Worm (Caenorhabditis elegans) whole organism, midembryonic: ENCODE measurements around the gene srbc-1.

Source experiments
- T22C8.4 ChIP-seq: fragments of 200-800 bp; sonication (Bioruptor generic); IDR thresholded peaks from 2 replicates; pipeline ENCODE4 v1.3.6; 2022; ENCODE audit warnings: missing genetic modification characterization, missing compliant biosample characterization
- cog-1 ChIP-seq: sonication (generic microtip); optimal IDR thresholded peaks from 2 replicates; lab custom pipeline; 2016; ENCODE audit warnings: missing genetic modification characterization, missing compliant biosample characterization
- flt-1 ChIP-seq: fragments of 200-800 bp; sonication (Bioruptor generic); IDR thresholded peaks from 2 replicates; pipeline ENCODE4 v1.3.6; 2022; ENCODE audit warnings: missing genetic modification characterization, missing compliant biosample characterization
- klf-2 ChIP-seq: fragments of 200-800 bp; sonication (Bioruptor generic); conservative IDR thresholded peaks from 2 replicates; pipeline ENCODE4 v1.3.6; 2022; ENCODE audit warnings: missing genetic modification reagents, missing genetic modification characterization, missing compliant biosample characterization
- med-1 ChIP-seq: sonication (generic microtip); optimal IDR thresholded peaks from 2 replicates; lab custom pipeline; 2017; ENCODE audit warnings: missing genetic modification characterization, mild to moderate bottlenecking, missing compliant biosample characterization, antibody characterized with exemption, missing genetic modification reagents; ENCODE audit not compliant: insufficient read depth
- ref-1 ChIP-seq: fragments of 200-800 bp; sonication (Bioruptor generic); conservative IDR thresholded peaks from 2 replicates; pipeline ENCODE4 v1.3.6; 2022; ENCODE audit warnings: missing genetic modification reagents, missing genetic modification characterization, missing compliant biosample characterization
- ztf-29 ChIP-seq: fragments of 200-800 bp; sonication (Bioruptor generic); IDR thresholded peaks from 2 replicates; pipeline ENCODE4 v1.3.6; 2022; ENCODE audit warnings: missing genetic modification reagents, missing genetic modification characterization, missing compliant biosample characterization

- TF ChIP-seq T22C8.4 (GFP tag; lab: Robert Waterston, UW): no peak
- TF ChIP-seq med-1 (GFP tag; lab: Kevin White, UChicago): no peak
- no peak for TF ChIP-seq ref-1
- no peak for TF ChIP-seq ztf-29
- no peak for TF ChIP-seq klf-2 (GFP tag; lab: Robert Waterston, UW)
- no peak for TF ChIP-seq flt-1 (GFP tag; lab: Robert Waterston, UW)
- TF ChIP-seq cog-1: no peak
Observed at ce11 chrV:3259168-3259622, 42.6 kb downstream of the srbc-1 start, which contains the start of gene T28A11.16.
